Worm (Caenorhabditis elegans) whole organism, young adult: ENCODE data around the gene M05D6.5.

Experiments used
- B0035.1 ChIP-seq: sonication (generic microtip); optimal IDR thresholded peaks from 2 replicates; lab custom pipeline; 2016; ENCODE audit warnings: missing genetic modification characterization, mild to moderate bottlenecking, missing compliant biosample characterization, missing genotype, missing genetic modification reagents
- C17E4.6 ChIP-seq: fragments of 200-800 bp; sonication (Bioruptor generic); IDR thresholded peaks from 2 replicates; pipeline ENCODE4 v1.3.6; 2022; ENCODE audit warnings: missing genetic modification reagents, missing genetic modification characterization, missing compliant biosample characterization
- D2030.7 ChIP-seq: fragments of 200-800 bp; sonication (Bioruptor generic); IDR thresholded peaks from 2 replicates; pipeline ENCODE4 v1.3.6; 2022; ENCODE audit warnings: missing genetic modification reagents, missing genetic modification characterization, missing compliant biosample characterization
- F10E7.11 ChIP-seq: sonication (generic microtip); optimal IDR thresholded peaks from 2 replicates; lab custom pipeline; 2017; ENCODE audit warnings: mild to moderate bottlenecking, missing genetic modification characterization, moderate library complexity, missing compliant biosample characterization
- F22D6.2 ChIP-seq: sonication (generic microtip); optimal IDR thresholded peaks from 2 replicates; lab custom pipeline; 2016; ENCODE audit warnings: mild to moderate bottlenecking, missing genetic modification characterization, missing compliant biosample characterization
- F33H1.4 ChIP-seq: fragments of 200-800 bp; sonication (Bioruptor generic); IDR thresholded peaks from 2 replicates; pipeline ENCODE4 v1.3.6; 2022; ENCODE audit warnings: missing genetic modification reagents, missing genetic modification characterization, missing compliant biosample characterization
- F57A8.1 ChIP-seq: fragments of 200-800 bp; sonication (Bioruptor generic); optimal IDR thresholded peaks from 2 replicates; lab custom pipeline; 2018; ENCODE audit warnings: mild to moderate bottlenecking, missing genetic modification characterization, moderate library complexity, missing compliant biosample characterization
- F57C9.4 ChIP-seq: sonication (generic microtip); optimal IDR thresholded peaks from 2 replicates; lab custom pipeline; 2017; ENCODE audit warnings: mild to moderate bottlenecking, missing genetic modification characterization, missing compliant biosample characterization
- T26A5.8 ChIP-seq: sonication (generic microtip); optimal IDR thresholded peaks from 2 replicates; lab custom pipeline; 2016; ENCODE audit warnings: missing genetic modification characterization, missing compliant biosample characterization
- Y53F4B.3 ChIP-seq: fragments of 200-800 bp; sonication (Bioruptor generic); IDR thresholded peaks from 2 replicates; pipeline ENCODE4 v1.3.6; 2022; ENCODE audit warnings: missing genetic modification reagents, missing genetic modification characterization, missing compliant biosample characterization
- Y56A3A.18 ChIP-seq: fragments of 200-800 bp; sonication (Bioruptor generic); IDR thresholded peaks from 2 replicates; pipeline ENCODE4 v1.3.6; 2022; ENCODE audit warnings: missing genetic modification reagents, missing genetic modification characterization, missing compliant biosample characterization
- Y67H2A.10 ChIP-seq: fragments of 200-800 bp; sonication (Bioruptor generic); conservative IDR thresholded peaks from 2 replicates; pipeline ENCODE4 v1.3.6; 2022; ENCODE audit warnings: missing genetic modification reagents, missing genetic modification characterization, missing compliant biosample characterization
- Y79H2A.3 ChIP-seq: fragments of 200-800 bp; sonication (Bioruptor generic); conservative IDR thresholded peaks from 2 replicates; pipeline ENCODE4 v1.3.6; 2022; ENCODE audit warnings: missing genetic modification reagents, missing genetic modification characterization, missing compliant biosample characterization
- Y95B8A.8 ChIP-seq: fragments of 200-800 bp; sonication (Bioruptor generic); IDR thresholded peaks from 2 replicates; pipeline ENCODE4 v1.3.6; 2022; ENCODE audit warnings: missing genetic modification reagents, missing genetic modification characterization, missing compliant biosample characterization
- aptf-2 ChIP-seq: fragments of 200-800 bp; sonication (Bioruptor generic); conservative IDR thresholded peaks from 2 replicates; pipeline ENCODE4 v1.3.6; 2022; ENCODE audit warnings: missing genetic modification reagents, missing genetic modification characterization, missing compliant biosample characterization
- athp-1 ChIP-seq: sonication (generic microtip); optimal IDR thresholded peaks from 2 replicates; lab custom pipeline; 2017; ENCODE audit warnings: mild to moderate bottlenecking, missing genetic modification characterization, missing compliant biosample characterization
- bed-2 ChIP-seq: fragments of 200-800 bp; sonication (Bioruptor generic); IDR thresholded peaks from 2 replicates; pipeline ENCODE4 v1.3.6; 2022; ENCODE audit warnings: missing genetic modification reagents, missing genetic modification characterization, missing compliant biosample characterization
- cebp-2 ChIP-seq: fragments of 200-800 bp; sonication (Bioruptor generic); IDR thresholded peaks from 2 replicates; pipeline ENCODE4 v1.3.6; 2022; ENCODE audit warnings: missing genetic modification characterization, missing compliant biosample characterization
- ceh-100 ChIP-seq: fragments of 200-800 bp; sonication (Bioruptor generic); IDR thresholded peaks from 2 replicates; pipeline ENCODE4 v1.3.6; 2022; ENCODE audit warnings: missing genetic modification reagents, missing genetic modification characterization, missing compliant biosample characterization
- ceh-40 ChIP-seq: fragments of 200-800 bp; sonication (Bioruptor generic); IDR thresholded peaks from 2 replicates; pipeline ENCODE4 v1.3.6; 2022; ENCODE audit warnings: missing genetic modification characterization, missing compliant biosample characterization
- ceh-91 ChIP-seq: fragments of 200-800 bp; sonication (Bioruptor generic); IDR thresholded peaks from 2 replicates; pipeline ENCODE4 v1.3.6; 2022; ENCODE audit warnings: missing genetic modification reagents, missing genetic modification characterization, missing compliant biosample characterization
- dpff-1 ChIP-seq: sonication (generic microtip); optimal IDR thresholded peaks from 2 replicates; lab custom pipeline; 2017; ENCODE audit warnings: mild to moderate bottlenecking, missing genetic modification characterization, missing compliant biosample characterization
- efl-1 ChIP-seq: fragments of 150-350 bp; optimal IDR thresholded peaks from 2 replicates; lab custom pipeline; 2014; ENCODE audit warnings: missing biosample characterization, missing genetic modification reagents, missing genetic modification characterization
- egrh-3 ChIP-seq: fragments of 200-800 bp; sonication (Bioruptor generic); IDR thresholded peaks from 2 replicates; pipeline ENCODE4 v1.3.6; 2022; ENCODE audit warnings: missing genetic modification reagents, missing genetic modification characterization, missing compliant biosample characterization
- ets-4 ChIP-seq: fragments of 200-800 bp; sonication (Bioruptor generic); optimal IDR thresholded peaks from 2 replicates; lab custom pipeline; 2018; ENCODE audit warnings: mild to moderate bottlenecking, missing genetic modification characterization, missing compliant biosample characterization
- gei-17 ChIP-seq: fragments of 200-800 bp; sonication (Bioruptor generic); optimal IDR thresholded peaks from 2 replicates; lab custom pipeline; 2018; ENCODE audit warnings: mild to moderate bottlenecking, missing genetic modification characterization, missing compliant biosample characterization
- hmg-20 ChIP-seq: fragments of 200-800 bp; sonication (Bioruptor generic); IDR thresholded peaks from 2 replicates; pipeline ENCODE4 v1.3.6; 2022; ENCODE audit warnings: missing genetic modification reagents, missing genetic modification characterization, missing compliant biosample characterization
- hsf-1 ChIP-seq: fragments of 200-800 bp; sonication (Bioruptor generic); IDR thresholded peaks from 2 replicates; pipeline ENCODE4 v1.3.6; 2022; ENCODE audit warnings: missing genetic modification reagents, missing genetic modification characterization, missing compliant biosample characterization
- let-607 ChIP-seq, 2 experiments: fragments of 200-800 bp in 1 of 2; sonication (Bioruptor generic) in 1 of 2; sonication (generic microtip) in 1 of 2; optimal IDR thresholded peaks; 2 replicates each; lab custom pipeline; 2016 to 2018; ENCODE audit warnings: mild to moderate bottlenecking in 2 of 2, missing compliant biosample characterization in 2 of 2, missing genetic modification characterization in 2 of 2, moderate library complexity in 2 of 2, missing genotype in 1 of 2
- lin-35 ChIP-seq, 3 experiments: fragments of 150-350 bp in 2 of 3; sonication (generic microtip) in 1 of 3; optimal IDR thresholded peaks; 2 replicates each; lab custom pipeline; 2014 to 2018; ENCODE audit warnings: missing biosample characterization in 3 of 3, missing genetic modification characterization in 3 of 3, missing genetic modification reagents in 3 of 3
- lin-54 ChIP-seq: fragments of 200-800 bp; sonication (Bioruptor generic); optimal IDR thresholded peaks from 2 replicates; lab custom pipeline; 2018; ENCODE audit warnings: mild to moderate bottlenecking, missing genetic modification characterization, missing compliant biosample characterization
- lsl-1 ChIP-seq: fragments of 200-800 bp; sonication (Bioruptor generic); optimal IDR thresholded peaks from 2 replicates; lab custom pipeline; 2018; ENCODE audit warnings: mild to moderate bottlenecking, missing genetic modification characterization, moderate library complexity, missing compliant biosample characterization
- madf-10 ChIP-seq: sonication (generic microtip); optimal IDR thresholded peaks from 2 replicates; lab custom pipeline; 2016; ENCODE audit warnings: mild to moderate bottlenecking, missing genetic modification characterization, missing compliant biosample characterization
- madf-3 ChIP-seq: fragments of 200-800 bp; sonication (Bioruptor generic); IDR thresholded peaks from 2 replicates; pipeline ENCODE4 v1.3.6; 2022; ENCODE audit warnings: missing genetic modification reagents, missing genetic modification characterization, missing compliant biosample characterization
- madf-8 ChIP-seq: fragments of 200-800 bp; sonication (Bioruptor generic); conservative IDR thresholded peaks from 2 replicates; pipeline ENCODE4 v1.3.6; 2022; ENCODE audit warnings: missing genetic modification reagents, missing genetic modification characterization, missing compliant biosample characterization
- nhr-120 ChIP-seq: fragments of 200-800 bp; sonication (Bioruptor generic); IDR thresholded peaks from 2 replicates; pipeline ENCODE4 v1.3.6; 2022; ENCODE audit warnings: missing genetic modification characterization, missing compliant biosample characterization
- nhr-27 ChIP-seq: fragments of 200-800 bp; sonication (Bioruptor generic); optimal IDR thresholded peaks from 2 replicates; lab custom pipeline; 2018; ENCODE audit warnings: mild to moderate bottlenecking, missing genetic modification characterization, moderate library complexity, missing compliant biosample characterization
- rcor-1 ChIP-seq: fragments of 200-800 bp; sonication (Bioruptor generic); IDR thresholded peaks from 2 replicates; pipeline ENCODE4 v1.3.6; 2022; ENCODE audit warnings: missing genetic modification reagents, missing genetic modification characterization, missing compliant biosample characterization
- rec-8 ChIP-seq, 2 experiments: sonication (generic microtip); optimal IDR thresholded peaks; 2 replicates each; lab custom pipeline; 2016; ENCODE audit warnings: mild to moderate bottlenecking in 2 of 2, missing genetic modification characterization in 2 of 2, missing genetic modification reagents in 2 of 2, missing genotype in 2 of 2, missing biosample characterization in 1 of 2, missing compliant biosample characterization in 1 of 2, moderate library complexity in 1 of 2
- sea-2 ChIP-seq: fragments of 200-800 bp; sonication (Bioruptor generic); IDR thresholded peaks from 2 replicates; pipeline ENCODE4 v1.3.6; 2022; ENCODE audit warnings: missing genetic modification characterization, missing compliant biosample characterization
- snpc-1.1 ChIP-seq: sonication (generic microtip); optimal IDR thresholded peaks from 2 replicates; lab custom pipeline; 2017; ENCODE audit warnings: missing genetic modification characterization, mild to moderate bottlenecking, missing compliant biosample characterization, antibody characterized with exemption, moderate library complexity, missing genotype, missing genetic modification reagents; ENCODE audit not compliant: insufficient read depth
- tbp1 ChIP-seq: fragments of 200-800 bp; sonication (Bioruptor generic); optimal IDR thresholded peaks from 2 replicates; lab custom pipeline; 2018; ENCODE audit warnings: mild to moderate bottlenecking, missing genetic modification characterization, missing compliant biosample characterization
- xnd-1 ChIP-seq: sonication (generic microtip); optimal IDR thresholded peaks from 2 replicates; lab custom pipeline; 2016; ENCODE audit warnings: missing genotype, missing genetic modification reagents, missing genetic modification characterization, missing compliant biosample characterization
- zfh-2 ChIP-seq: fragments of 200-800 bp; sonication (Bioruptor generic); conservative IDR thresholded peaks from 2 replicates; pipeline ENCODE4 v1.3.6; 2022; ENCODE audit warnings: missing genetic modification reagents, missing genetic modification characterization, missing compliant biosample characterization
- ztf-18 ChIP-seq: sonication (generic microtip); optimal IDR thresholded peaks from 2 replicates; lab custom pipeline; 2016; ENCODE audit warnings: missing genotype, mild to moderate bottlenecking, missing genetic modification characterization, missing compliant biosample characterization
- ztf-22 ChIP-seq: fragments of 200-800 bp; sonication (Bioruptor generic); optimal IDR thresholded peaks from 2 replicates; lab custom pipeline; 2018; ENCODE audit warnings: mild to moderate bottlenecking, missing genetic modification characterization, moderate library complexity, missing compliant biosample characterization
- ztf-28 ChIP-seq: fragments of 200-800 bp; sonication (Bioruptor generic); IDR thresholded peaks from 2 replicates; pipeline ENCODE4 v1.3.6; 2022; ENCODE audit warnings: missing genetic modification reagents, missing genetic modification characterization, missing compliant biosample characterization
- ztf-6 ChIP-seq: fragments of 200-800 bp; sonication (Bioruptor generic); IDR thresholded peaks from 2 replicates; pipeline ENCODE4 v1.3.6; 2022; ENCODE audit warnings: missing genetic modification reagents, missing genetic modification characterization, missing compliant biosample characterization

M05D6.5 gene

ce11 chrII:8441519-8441918, 40.5 kb downstream of the M05D6.5 start:
- TF ChIP-seq dpff-1 (tag; lab: Kevin White, UChicago) (peak; percentile 87), let-607 (tag; optimal IDR thresholded peaks at IDR 0.05; lab: Kevin White, UChicago) (peak; percentile 32 to 36), T26A5.8 (peak; percentile 97), lin-54 (GFP tag; lab: Kevin White, UChicago) (peak; percentile 66), F33H1.4 (GFP tag; lab: Robert Waterston, UW) (peak; percentile 49), ceh-91 (no peak), aptf-2 (GFP tag; lab: Robert Waterston, UW) (no peak), D2030.7 (GFP tag; lab: Robert Waterston, UW) (no peak), ets-4 (GFP tag; lab: Kevin White, UChicago) (no peak), efl-1 (no peak), ztf-22 (peak; percentile 45), tbp1 (peak; percentile 94), snpc-1.1 (tag; lab: Kevin White, UChicago) (peak; percentile 52), ceh-100 (GFP tag; lab: Robert Waterston, UW) (0 out of 2 replicates have a peak, but pooled peaks have one; percentile 41), Y53F4B.3 (GFP tag; lab: Robert Waterston, UW) (no peak), madf-8 (no peak; the same call in 1 of the 2 replicates), rec-8 (tag; optimal IDR thresholded peaks at IDR 0.05; lab: Kevin White, UChicago) (peak; percentile 80 to 92), madf-3 (GFP tag; lab: Robert Waterston, UW) (0 out of 2 replicates have a peak, but pooled peaks have one; percentile 74), ceh-40 (peak; percentile 76), zfh-2 (GFP tag; lab: Robert Waterston, UW) (no peak), madf-10 (peak; percentile 27), hsf-1 (GFP tag; lab: Robert Waterston, UW) (peak; percentile 81), egrh-3 (GFP tag; lab: Robert Waterston, UW) (no peak), Y79H2A.3 (0 out of 2 replicates have a peak, but pooled peaks have one; percentile 28), nhr-27 (tag; lab: Kevin White, UChicago) (peak; percentile 95), F57A8.1 (peak; percentile 83), nhr-120 (peak; percentile 98), Y95B8A.8 (GFP tag; lab: Robert Waterston, UW) (no peak), athp-1 (peak; percentile 90), B0035.1 (tag; lab: Kevin White, UChicago) (peak; percentile 69), C17E4.6 (GFP tag; lab: Robert Waterston, UW) (peak; percentile 50; the same call in 1 of the 2 replicates), ztf-28 (0 out of 2 replicates have a peak, but pooled peaks have one; percentile 25), ztf-18 (peak; percentile 76), sea-2 (GFP tag; lab: Robert Waterston, UW) (0 out of 2 replicates have a peak, but pooled peaks have one; percentile 29), Y67H2A.10 (GFP tag; lab: Robert Waterston, UW) (no peak), lsl-1 (GFP tag; lab: Kevin White, UChicago) (peak; percentile 44), xnd-1 (tag; lab: Kevin White, UChicago) (no peak), gei-17 (GFP tag; lab: Kevin White, UChicago) (no peak), bed-2 (no peak), F57C9.4 (tag; lab: Kevin White, UChicago) (peak; percentile 75), Y56A3A.18 (peak; percentile 59; the same call in 1 of the 2 replicates), cebp-2 (GFP tag; lab: Robert Waterston, UW) (0 out of 2 replicates have a peak, but pooled peaks have one; percentile 84), F22D6.2 (tag; lab: Kevin White, UChicago) (peak; percentile 39), F10E7.11 (peak; percentile 90), rcor-1 (peak; percentile 73), hmg-20 (0 out of 2 replicates have a peak, but pooled peaks have one; percentile 65), lin-35 (GFP tag; optimal IDR thresholded peaks at IDR 0.05; lab: Kevin White, UChicago) (peak in 1 of 3 experiments; percentile 56), ztf-6 (GFP tag; lab: Robert Waterston, UW) (peak; percentile 65; the same call in 1 of the 2 replicates)
